Worm (Caenorhabditis elegans) whole organism, late embryonic: Measurements from ENCODE around the gene fbxa-65.

Experiments used
- F13H6.1 ChIP-seq: sonication (generic microtip); optimal IDR thresholded peaks from 2 replicates; lab custom pipeline; 2016; ENCODE audit warnings: missing genetic modification characterization, missing compliant biosample characterization
- K09A11.1 ChIP-seq: sonication (generic microtip); optimal IDR thresholded peaks from 2 replicates; lab custom pipeline; 2017; ENCODE audit warnings: antibody characterized with exemption, mild to moderate bottlenecking, missing genetic modification characterization, missing compliant biosample characterization; ENCODE audit not compliant: insufficient read depth
- ceh-18 ChIP-seq: sonication (generic microtip); optimal IDR thresholded peaks from 2 replicates; lab custom pipeline; 2016; ENCODE audit warnings: missing genetic modification characterization, missing compliant biosample characterization
- ceh-2 ChIP-seq: sonication (generic microtip); optimal IDR thresholded peaks from 2 replicates; lab custom pipeline; 2016; ENCODE audit warnings: missing genotype, missing genetic modification characterization, missing compliant biosample characterization
- dmd-4 ChIP-seq: sonication (generic microtip); optimal IDR thresholded peaks from 2 replicates; lab custom pipeline; 2016; ENCODE audit warnings: borderline replicate concordance, missing genetic modification characterization, missing compliant biosample characterization
- fkh-6 ChIP-seq: sonication (generic microtip); optimal IDR thresholded peaks from 2 replicates; lab custom pipeline; 2016; ENCODE audit warnings: missing genetic modification characterization, missing compliant biosample characterization
- lin-11 ChIP-seq: fragments of 200-800 bp; sonication (Bioruptor generic); optimal IDR thresholded peaks from 2 replicates; lab custom pipeline; 2018; ENCODE audit warnings: mild to moderate bottlenecking, missing genetic modification characterization, missing compliant biosample characterization
- pha-2 ChIP-seq: sonication (generic microtip); optimal IDR thresholded peaks from 2 replicates; lab custom pipeline; 2017; ENCODE audit warnings: mild to moderate bottlenecking, missing genetic modification characterization, missing compliant biosample characterization
- pqm-1 ChIP-seq: sonication (generic microtip); optimal IDR thresholded peaks from 2 replicates; lab custom pipeline; 2016; ENCODE audit warnings: missing genetic modification characterization, missing compliant biosample characterization
- ref-2 ChIP-seq: sonication (generic microtip); optimal IDR thresholded peaks from 2 replicates; lab custom pipeline; 2016; ENCODE audit warnings: missing genetic modification characterization, missing compliant biosample characterization

ce11 chrV:3394694-3395240 lies 48.5 kb upstream of the fbxa-65 start, which contains the start of gene T20D4.15:
- TF ChIP-seq ceh-2 (tag; lab: Kevin White, UChicago) (no peak), pqm-1 (tag; lab: Kevin White, UChicago) (no peak), ref-2 (tag; lab: Kevin White, UChicago) (no peak), dmd-4 (tag; lab: Kevin White, UChicago) (no peak), K09A11.1 (tag; lab: Kevin White, UChicago) (no peak), pha-2 (tag; lab: Kevin White, UChicago) (no peak), lin-11 (tag; lab: Kevin White, UChicago) (no peak), F13H6.1 (tag; lab: Kevin White, UChicago) (no peak), ceh-18 (tag; lab: Kevin White, UChicago) (no peak), fkh-6 (tag; lab: Kevin White, UChicago) (no peak)
